Fruit fly (Drosophila melanogaster) whole organism, embryonic: Measurements from ENCODE around the gene OS9.

Experiments
- Atf3 ChIP-seq: fragments of 200-800 bp; sonication (Bioruptor generic); optimal IDR thresholded peaks from 3 replicates; lab custom pipeline; 2016; ENCODE audit warnings: missing biosample characterization, missing genetic modification characterization
- Atf6 ChIP-seq: fragments of 200-800 bp; sonication (Bioruptor generic); IDR thresholded peaks from 2 replicates; pipeline ENCODE4 v1.3.6; 2022; ENCODE audit warnings: missing biosample characterization, missing genetic modification characterization
- Bgb ChIP-seq: fragments of 200-800 bp; sonication (Bioruptor generic); IDR thresholded peaks from 2 replicates; pipeline ENCODE4 v1.3.6; 2022; ENCODE audit warnings: missing biosample characterization, missing genetic modification characterization; ENCODE audit not compliant: partially characterized antibody
- CG10147 ChIP-seq: fragments of 200-800 bp; sonication (Bioruptor generic); optimal IDR thresholded peaks from 2 replicates; lab custom pipeline; 2019; ENCODE audit warnings: missing biosample characterization, mild to moderate bottlenecking, missing genetic modification characterization, moderate library complexity
- CG10321 ChIP-seq: fragments of 200-800 bp; sonication (Bioruptor generic); IDR thresholded peaks from 2 replicates; pipeline ENCODE4 v1.3.6; 2022; ENCODE audit warnings: missing biosample characterization, missing genetic modification characterization
- CG11093 ChIP-seq: fragments of 200-800 bp; sonication (Bioruptor generic); IDR thresholded peaks from 3 replicates; pipeline ENCODE4 v1.3.6; 2022; ENCODE audit warnings: missing biosample characterization, missing genetic modification characterization
- CG11398 ChIP-seq: fragments of 200-800 bp; sonication (Bioruptor generic); optimal IDR thresholded peaks from 2 replicates; lab custom pipeline; 2016; ENCODE audit warnings: missing biosample characterization, missing genetic modification characterization
- CG11723 ChIP-seq: fragments of 200-800 bp; sonication (Bioruptor generic); optimal IDR thresholded peaks from 2 replicates; lab custom pipeline; 2017; ENCODE audit warnings: missing biosample characterization, mild to moderate bottlenecking, missing genetic modification characterization
- CG12391 ChIP-seq: fragments of 200-800 bp; sonication (Bioruptor generic); optimal IDR thresholded peaks from 3 replicates; lab custom pipeline; 2018; ENCODE audit warnings: missing biosample characterization, mild to moderate bottlenecking, missing genetic modification characterization, moderate library complexity
- CG15479 ChIP-seq: fragments of 200-800 bp; sonication (Bioruptor generic); optimal IDR thresholded peaks from 3 replicates; lab custom pipeline; 2019; ENCODE audit warnings: missing biosample characterization, mild to moderate bottlenecking, missing genetic modification characterization, moderate library complexity
- CG15601 ChIP-seq: fragments of 200-800 bp; sonication (Bioruptor generic); optimal IDR thresholded peaks from 3 replicates; lab custom pipeline; 2019; ENCODE audit warnings: missing biosample characterization, mild to moderate bottlenecking, missing genetic modification characterization, moderate library complexity
- CG33213 ChIP-seq: fragments of 200-800 bp; sonication (Bioruptor generic); optimal IDR thresholded peaks from 3 replicates; lab custom pipeline; 2016; ENCODE audit warnings: missing biosample characterization, missing genetic modification characterization
- CG3838 ChIP-seq: fragments of 200-800 bp; sonication (Bioruptor generic); optimal IDR thresholded peaks from 3 replicates; lab custom pipeline; 2016; ENCODE audit warnings: missing biosample characterization, missing genetic modification characterization
- CG6813 ChIP-seq: fragments of 200-800 bp; sonication (Bioruptor generic); optimal IDR thresholded peaks from 2 replicates; lab custom pipeline; 2017; ENCODE audit warnings: missing biosample characterization, missing genetic modification characterization, mild to moderate bottlenecking, moderate library complexity, missing genetic modification reagents
- Camta ChIP-seq: fragments of 200-800 bp; sonication (Bioruptor generic); optimal IDR thresholded peaks from 2 replicates; lab custom pipeline; 2016; ENCODE audit warnings: missing biosample characterization, missing genetic modification characterization
- Dip3 ChIP-seq: fragments of 200-800 bp; sonication (Bioruptor generic); optimal IDR thresholded peaks from 3 replicates; lab custom pipeline; 2016; ENCODE audit warnings: missing biosample characterization, missing genetic modification characterization
- Doc3 ChIP-seq: fragments of 200-800 bp; sonication (Bioruptor generic); IDR thresholded peaks from 3 replicates; pipeline ENCODE4 v1.3.6; 2022; ENCODE audit warnings: missing biosample characterization, missing genetic modification characterization; ENCODE audit not compliant: partially characterized antibody
- E2f1 ChIP-seq: fragments of 200-800 bp; sonication (Bioruptor generic); IDR thresholded peaks from 2 replicates; pipeline ENCODE4 v1.3.6; 2022; ENCODE audit warnings: missing biosample characterization, missing genetic modification characterization
- HmgZ ChIP-seq: fragments of 200-800 bp; sonication (Bioruptor generic); optimal IDR thresholded peaks from 2 replicates; lab custom pipeline; 2018; ENCODE audit warnings: missing biosample characterization, mild to moderate bottlenecking, missing genetic modification characterization
- Hmr ChIP-seq: fragments of 200-800 bp; sonication (Bioruptor generic); optimal IDR thresholded peaks from 3 replicates; lab custom pipeline; 2017; ENCODE audit warnings: mild to moderate bottlenecking, missing biosample characterization, missing genetic modification reagents, missing genetic modification characterization
- Jarid2 ChIP-seq: fragments of 200-800 bp; sonication (Bioruptor generic); optimal IDR thresholded peaks from 3 replicates; lab custom pipeline; 2017; ENCODE audit warnings: mild to moderate bottlenecking, missing biosample characterization, missing genetic modification reagents, missing genetic modification characterization
- Mrtf ChIP-seq: fragments of 200-800 bp; sonication (Bioruptor generic); IDR thresholded peaks from 3 replicates; pipeline ENCODE4 v1.3.6; 2022; ENCODE audit warnings: missing biosample characterization, missing genetic modification characterization
- Myb ChIP-seq: fragments of 200-800 bp; sonication (Bioruptor generic); optimal IDR thresholded peaks from 2 replicates; lab custom pipeline; 2016; ENCODE audit warnings: missing biosample characterization, missing genetic modification characterization
- Nf-YB ChIP-seq: fragments of 200-800 bp; sonication (Bioruptor generic); optimal IDR thresholded peaks from 3 replicates; lab custom pipeline; 2019; ENCODE audit warnings: missing biosample characterization, mild to moderate bottlenecking, missing genetic modification characterization, moderate library complexity
- Rfx ChIP-seq: fragments of 200-800 bp; sonication (Bioruptor generic); IDR thresholded peaks from 2 replicates; pipeline ENCODE4 v1.3.6; 2022; ENCODE audit warnings: missing biosample characterization, missing genetic modification characterization
- Sry-β ChIP-seq: fragments of 200-800 bp; sonication (Bioruptor generic); optimal IDR thresholded peaks from 2 replicates; lab custom pipeline; 2018; ENCODE audit warnings: missing biosample characterization, mild to moderate bottlenecking, missing genetic modification characterization, moderate library complexity
- Xbp1 ChIP-seq: fragments of 200-800 bp; sonication (Bioruptor generic); optimal IDR thresholded peaks from 3 replicates; lab custom pipeline; 2016; ENCODE audit warnings: missing biosample characterization, mild to moderate bottlenecking, missing genetic modification characterization
- ap ChIP-seq: fragments of 200-800 bp; sonication (Bioruptor generic); IDR thresholded peaks from 2 replicates; pipeline ENCODE4 v1.3.6; 2022; ENCODE audit warnings: missing biosample characterization, missing genetic modification characterization
- ash1 ChIP-seq: fragments of 200-800 bp; sonication (Bioruptor generic); optimal IDR thresholded peaks from 2 replicates; lab custom pipeline; 2018; ENCODE audit warnings: missing biosample characterization, mild to moderate bottlenecking, missing genetic modification characterization
- ato ChIP-seq: fragments of 200-800 bp; sonication (Bioruptor generic); IDR thresholded peaks from 2 replicates; pipeline ENCODE4 v1.3.6; 2022; ENCODE audit warnings: missing biosample characterization, missing genetic modification characterization; ENCODE audit not compliant: partially characterized antibody
- az2 ChIP-seq: fragments of 200-800 bp; sonication (Bioruptor generic); optimal IDR thresholded peaks from 3 replicates; lab custom pipeline; 2016; ENCODE audit warnings: missing biosample characterization, missing genetic modification characterization
- crp ChIP-seq, 2 experiments: fragments of 200-800 bp; sonication (Bioruptor generic); optimal IDR thresholded peaks; 2 replicates in 1 of 2; 3 replicates in 1 of 2; lab custom pipeline; 2017; ENCODE audit warnings: missing biosample characterization in 2 of 2, missing genetic modification characterization in 2 of 2, mild to moderate bottlenecking in 1 of 2, moderate library complexity in 1 of 2
- dati ChIP-seq: fragments of 200-800 bp; sonication (Bioruptor generic); IDR thresholded peaks from 2 replicates; pipeline ENCODE4 v1.3.6; 2022; ENCODE audit warnings: missing biosample characterization, missing genetic modification characterization
- dpn ChIP-seq, 2 experiments: fragments of 200-800 bp; sonication (Bioruptor generic); optimal IDR thresholded peaks; 3 replicates each; lab custom pipeline; 2016; ENCODE audit warnings: missing biosample characterization in 2 of 2, missing genetic modification characterization in 2 of 2
- eyg ChIP-seq: fragments of 200-800 bp; sonication (Bioruptor generic); optimal IDR thresholded peaks from 3 replicates; lab custom pipeline; 2016; ENCODE audit warnings: missing biosample characterization, missing genetic modification characterization
- fru ChIP-seq: fragments of >200 bp; optimal IDR thresholded peaks from 2 replicates; lab custom pipeline; 2017
- gem ChIP-seq: fragments of 200-800 bp; sonication (Bioruptor generic); optimal IDR thresholded peaks from 2 replicates; lab custom pipeline; 2019; ENCODE audit warnings: missing biosample characterization, mild to moderate bottlenecking, missing genetic modification characterization, moderate library complexity
- gfzf ChIP-seq: fragments of 200-800 bp; sonication (Bioruptor generic); optimal IDR thresholded peaks from 2 replicates; lab custom pipeline; 2016; ENCODE audit warnings: missing biosample characterization, mild to moderate bottlenecking, missing genetic modification characterization, moderate library complexity
- jigr1 ChIP-seq: fragments of 200-800 bp; sonication (Bioruptor generic); IDR thresholded peaks from 3 replicates; pipeline ENCODE4 v1.3.6; 2022; ENCODE audit warnings: missing biosample characterization, missing genetic modification characterization
- jumu ChIP-seq: fragments of 200-800 bp; sonication (Bioruptor generic); optimal IDR thresholded peaks from 3 replicates; lab custom pipeline; 2016; ENCODE audit warnings: missing biosample characterization, missing genetic modification characterization
- p53 ChIP-seq: fragments of 200-800 bp; sonication (Bioruptor generic); optimal IDR thresholded peaks from 2 replicates; lab custom pipeline; 2016; ENCODE audit warnings: missing biosample characterization, missing genetic modification characterization
- pita ChIP-seq: fragments of 200-800 bp; sonication (Bioruptor generic); optimal IDR thresholded peaks from 2 replicates; lab custom pipeline; 2017; ENCODE audit warnings: missing biosample characterization, mild to moderate bottlenecking, missing genetic modification characterization
- pnt ChIP-seq: fragments of 200-800 bp; sonication (Bioruptor generic); optimal IDR thresholded peaks from 3 replicates; lab custom pipeline; 2016; ENCODE audit warnings: missing biosample characterization, missing genetic modification characterization
- ro ChIP-seq: fragments of 200-800 bp; sonication (Bioruptor generic); IDR thresholded peaks from 2 replicates; pipeline ENCODE4 v1.3.6; 2022; ENCODE audit warnings: missing biosample characterization, missing genetic modification characterization
- sqz ChIP-seq: fragments of 200-800 bp; sonication (Bioruptor generic); optimal IDR thresholded peaks from 3 replicates; lab custom pipeline; 2018; ENCODE audit warnings: missing biosample characterization, mild to moderate bottlenecking, missing genetic modification characterization
- tgo ChIP-seq: fragments of 200-800 bp; sonication (Bioruptor generic); IDR thresholded peaks from 3 replicates; pipeline ENCODE4 v1.3.6; 2022; ENCODE audit warnings: missing biosample characterization, missing genetic modification characterization
- tio ChIP-seq: fragments of 200-800 bp; sonication (Bioruptor generic); optimal IDR thresholded peaks from 2 replicates; lab custom pipeline; 2017; ENCODE audit warnings: missing biosample characterization, missing genetic modification characterization, inconsistent platforms
- unc-4 ChIP-seq: fragments of 200-800 bp; sonication (Bioruptor generic); IDR thresholded peaks from 2 replicates; pipeline ENCODE4 v1.3.6; 2022; ENCODE audit warnings: missing biosample characterization, missing genetic modification characterization; ENCODE audit not compliant: partially characterized antibody
- vvl ChIP-seq: fragments of 200-800 bp; sonication (Bioruptor generic); IDR thresholded peaks from 2 replicates; pipeline ENCODE4 v1.3.6; 2022; ENCODE audit warnings: missing biosample characterization, missing genetic modification characterization
- zen ChIP-seq: fragments of 200-800 bp; sonication (Bioruptor generic); optimal IDR thresholded peaks from 3 replicates; lab custom pipeline; 2018; ENCODE audit warnings: missing biosample characterization, mild to moderate bottlenecking, missing genetic modification characterization, moderate library complexity

Gene OS9

dm6 chr2L:19941352-19941851 lies 24.9 kb downstream of the OS9 start (continued):
- TF ChIP-seq CG15479 (GFP tag; lab: Kevin White, UChicago) (no peak), E2f1 (peak; percentile 92), dati (GFP tag; lab: Robert Waterston, UW) (0 out of 2 replicates have a peak, but pooled peaks have one; percentile 31), CG10147 (GFP tag; lab: Kevin White, UChicago) (peak; percentile 7), sqz (GFP tag; lab: Kevin White, UChicago) (peak; percentile 3), zen (tag; lab: Kevin White, UChicago) (peak; percentile 56), CG11093 (GFP tag; lab: Robert Waterston, UW) (peak; percentile 89), p53 (GFP tag; lab: Kevin White, UChicago) (peak; percentile 67), Rfx (GFP tag; lab: Robert Waterston, UW) (peak; percentile 87), CG33213 (peak; percentile 28), Hmr (peak; percentile 85), ap (GFP tag; lab: Robert Waterston, UW) (peak; percentile 80), jigr1 (peak; percentile 70; the same call in 1 of the 3 replicates), fru (lab: Kevin White, UChicago) (no peak), CG11398 (GFP tag; lab: Kevin White, UChicago) (peak; percentile 80), Dip3 (GFP tag; lab: Kevin White, UChicago) (peak; percentile 85), CG10321 (GFP tag; lab: Robert Waterston, UW) (0 out of 2 replicates have a peak, but pooled peaks have one; percentile 34), CG12391 (peak; percentile 86), tgo (GFP tag; lab: Robert Waterston, UW) (peak; percentile 94), tio (GFP tag; lab: Kevin White, UChicago) (peak; percentile 69), Doc3 (GFP tag; lab: Robert Waterston, UW) (no peak), eyg (GFP tag; lab: Kevin White, UChicago) (no peak), CG15601 (peak; percentile 70), pnt (GFP tag; lab: Kevin White, UChicago) (peak; percentile 80), gfzf (GFP tag; lab: Kevin White, UChicago) (no peak), Jarid2 (peak; percentile 46), dpn (GFP tag; optimal IDR thresholded peaks at IDR 0.05; lab: Kevin White, UChicago) (peak; percentile 84 to 91), gem (peak; percentile 92), crp (GFP tag; optimal IDR thresholded peaks at IDR 0.05; lab: Kevin White, UChicago) (peak in 1 of 2 experiments; percentile 33), HmgZ (tag; lab: Kevin White, UChicago) (peak; percentile 84), CG3838 (peak; percentile 64), Sry-β (GFP tag; lab: Kevin White, UChicago) (no peak), Atf3 (GFP tag; lab: Kevin White, UChicago) (peak; percentile 73), ro (GFP tag; lab: Robert Waterston, UW) (peak; percentile 44; the same call in 1 of the 2 replicates), Xbp1 (GFP tag; lab: Kevin White, UChicago) (peak; percentile 89), pita (GFP tag; lab: Kevin White, UChicago) (no peak), Camta (GFP tag; lab: Kevin White, UChicago) (peak; percentile 85), vvl (peak; percentile 89), jumu (GFP tag; lab: Kevin White, UChicago) (peak; percentile 82), ash1 (GFP tag; lab: Kevin White, UChicago) (no peak), CG11723 (GFP tag; lab: Kevin White, UChicago) (peak; percentile 66), Atf6 (GFP tag; lab: Robert Waterston, UW) (peak; percentile 93), Bgb (GFP tag; lab: Robert Waterston, UW) (no peak), Mrtf (GFP tag; lab: Robert Waterston, UW) (peak; percentile 69; the same call in 1 of the 3 replicates), Myb (GFP tag; lab: Kevin White, UChicago) (peak; percentile 76), unc-4 (no peak), az2 (peak; percentile 85), Nf-YB (peak; percentile 50), CG6813 (GFP tag; lab: Kevin White, UChicago) (peak; percentile 76), ato (GFP tag; lab: Robert Waterston, UW) (no peak)
